Fruit fly (Drosophila melanogaster) whole organism, embryonic: ENCODE results near the gene CG5910.

Experiments
- Adf1 ChIP-seq: fragments of 200-800 bp; sonication (Bioruptor generic); IDR thresholded peaks from 2 replicates; pipeline ENCODE4 v1.3.6; 2022; ENCODE audit warnings: missing biosample characterization, missing genetic modification characterization
- Atf6 ChIP-seq: fragments of 200-800 bp; sonication (Bioruptor generic); IDR thresholded peaks from 2 replicates; pipeline ENCODE4 v1.3.6; 2022; ENCODE audit warnings: missing biosample characterization, missing genetic modification characterization
- Bgb ChIP-seq: fragments of 200-800 bp; sonication (Bioruptor generic); IDR thresholded peaks from 2 replicates; pipeline ENCODE4 v1.3.6; 2022; ENCODE audit warnings: missing biosample characterization, missing genetic modification characterization; ENCODE audit not compliant: partially characterized antibody
- CG1024 ChIP-seq: fragments of 200-800 bp; sonication (Bioruptor generic); IDR thresholded peaks from 2 replicates; pipeline ENCODE4 v1.3.6; 2022; ENCODE audit warnings: missing biosample characterization, missing genetic modification characterization
- CG10565 ChIP-seq: fragments of 200-800 bp; sonication (Bioruptor generic); optimal IDR thresholded peaks from 3 replicates; lab custom pipeline; 2016; ENCODE audit warnings: missing biosample characterization, mild to moderate bottlenecking, missing genetic modification characterization
- CG11504 ChIP-seq: fragments of 200-800 bp; sonication (Bioruptor generic); optimal IDR thresholded peaks from 3 replicates; lab custom pipeline; 2019; ENCODE audit warnings: missing biosample characterization, mild to moderate bottlenecking, missing genetic modification characterization, moderate library complexity
- CG12744 ChIP-seq: fragments of 200-800 bp; sonication (Bioruptor generic); optimal IDR thresholded peaks from 2 replicates; lab custom pipeline; 2016; ENCODE audit warnings: missing biosample characterization, missing genetic modification characterization
- CG13296 ChIP-seq: fragments of 200-800 bp; sonication (Bioruptor generic); optimal IDR thresholded peaks from 3 replicates; lab custom pipeline; 2018; ENCODE audit warnings: missing biosample characterization, mild to moderate bottlenecking, missing genetic modification characterization
- CG14710 ChIP-seq: fragments of 200-800 bp; sonication (Bioruptor generic); optimal IDR thresholded peaks from 3 replicates; lab custom pipeline; 2019; ENCODE audit warnings: missing biosample characterization, mild to moderate bottlenecking, missing genetic modification characterization, moderate library complexity
- CG15479 ChIP-seq: fragments of 200-800 bp; sonication (Bioruptor generic); optimal IDR thresholded peaks from 3 replicates; lab custom pipeline; 2019; ENCODE audit warnings: missing biosample characterization, mild to moderate bottlenecking, missing genetic modification characterization, moderate library complexity
- CG16815 ChIP-seq: fragments of 200-800 bp; sonication (Bioruptor generic); optimal IDR thresholded peaks from 3 replicates; lab custom pipeline; 2017; ENCODE audit warnings: missing biosample characterization, mild to moderate bottlenecking, missing genetic modification characterization
- CG1792 ChIP-seq: fragments of 200-800 bp; sonication (Bioruptor generic); optimal IDR thresholded peaks from 2 replicates; lab custom pipeline; 2016; ENCODE audit warnings: missing biosample characterization, missing genetic modification characterization
- CG18011 ChIP-seq: fragments of 200-800 bp; sonication (Bioruptor generic); optimal IDR thresholded peaks from 2 replicates; lab custom pipeline; 2017; ENCODE audit warnings: missing biosample characterization, missing genetic modification characterization, mild to moderate bottlenecking, moderate library complexity, missing genotype
- CG2116 ChIP-seq: fragments of 200-800 bp; sonication (Bioruptor generic); optimal IDR thresholded peaks from 3 replicates; lab custom pipeline; 2018; ENCODE audit warnings: missing biosample characterization, mild to moderate bottlenecking, missing genetic modification characterization
- CG33557 ChIP-seq: fragments of 200-800 bp; sonication (Bioruptor generic); optimal IDR thresholded peaks from 2 replicates; lab custom pipeline; 2019; ENCODE audit warnings: missing biosample characterization, mild to moderate bottlenecking, missing genetic modification characterization, moderate library complexity
- CG3847 ChIP-seq: fragments of 200-800 bp; sonication (Bioruptor generic); IDR thresholded peaks from 2 replicates; pipeline ENCODE4 v1.3.6; 2022; ENCODE audit warnings: missing biosample characterization, missing genetic modification characterization
- CG4404 ChIP-seq: fragments of 200-800 bp; sonication (Bioruptor generic); IDR thresholded peaks from 2 replicates; pipeline ENCODE4 v1.3.6; 2022; ENCODE audit warnings: missing biosample characterization, missing genetic modification characterization
- CG6683 ChIP-seq: fragments of 200-800 bp; sonication (Bioruptor generic); optimal IDR thresholded peaks from 2 replicates; lab custom pipeline; 2017; ENCODE audit warnings: missing biosample characterization, mild to moderate bottlenecking, missing genetic modification characterization, missing genetic modification reagents
- CG6854 ChIP-seq: fragments of 200-800 bp; sonication (Bioruptor generic); optimal IDR thresholded peaks from 3 replicates; lab custom pipeline; 2017; ENCODE audit warnings: missing biosample characterization, mild to moderate bottlenecking, missing genetic modification characterization
- CG7556 ChIP-seq: fragments of 200-800 bp; sonication (Bioruptor generic); optimal IDR thresholded peaks from 2 replicates; lab custom pipeline; 2017; ENCODE audit warnings: missing biosample characterization, mild to moderate bottlenecking, missing genetic modification characterization
- CG8089 ChIP-seq: fragments of 200-800 bp; sonication (Bioruptor generic); optimal IDR thresholded peaks from 3 replicates; lab custom pipeline; 2016; ENCODE audit warnings: missing biosample characterization, missing genetic modification characterization
- CG9876 ChIP-seq: fragments of 200-800 bp; sonication (Bioruptor generic); optimal IDR thresholded peaks from 2 replicates; lab custom pipeline; 2016; ENCODE audit warnings: missing biosample characterization, missing genetic modification characterization
- CoRest ChIP-seq: fragments of 200-800 bp; sonication (Bioruptor generic); optimal IDR thresholded peaks from 3 replicates; lab custom pipeline; 2018; ENCODE audit warnings: missing biosample characterization, mild to moderate bottlenecking, missing genetic modification characterization, moderate library complexity
- Gug ChIP-seq: fragments of 200-800 bp; sonication (Bioruptor generic); IDR thresholded peaks from 4 replicates; pipeline ENCODE4 v1.3.6; 2022; ENCODE audit warnings: missing biosample characterization, missing genetic modification characterization
- MESR4 ChIP-seq: fragments of 200-800 bp; sonication (Bioruptor generic); optimal IDR thresholded peaks from 2 replicates; lab custom pipeline; 2018; ENCODE audit warnings: missing biosample characterization, mild to moderate bottlenecking, missing genetic modification characterization, moderate library complexity
- Optix ChIP-seq: fragments of 200-800 bp; sonication (Bioruptor generic); IDR thresholded peaks from 3 replicates; pipeline ENCODE4 v1.3.6; 2022; ENCODE audit warnings: missing biosample characterization, missing genetic modification characterization
- Ravus ChIP-seq: fragments of 200-800 bp; sonication (Bioruptor generic); IDR thresholded peaks from 2 replicates; pipeline ENCODE4 v1.3.6; 2022; ENCODE audit warnings: missing biosample characterization, missing genetic modification characterization
- Sox100B ChIP-seq: fragments of 200-800 bp; sonication (Bioruptor generic); optimal IDR thresholded peaks from 3 replicates; lab custom pipeline; 2018; ENCODE audit warnings: missing biosample characterization, mild to moderate bottlenecking, missing genetic modification characterization
- TFAM ChIP-seq: fragments of 200-800 bp; sonication (Bioruptor generic); optimal IDR thresholded peaks from 2 replicates; lab custom pipeline; 2017; ENCODE audit warnings: missing biosample characterization, missing genetic modification characterization, inconsistent platforms
- ac ChIP-seq: fragments of 200-800 bp; sonication (Bioruptor generic); optimal IDR thresholded peaks from 3 replicates; lab custom pipeline; 2017; ENCODE audit warnings: missing biosample characterization, mild to moderate bottlenecking, missing genetic modification characterization
- ato ChIP-seq: fragments of 200-800 bp; sonication (Bioruptor generic); IDR thresholded peaks from 2 replicates; pipeline ENCODE4 v1.3.6; 2022; ENCODE audit warnings: missing biosample characterization, missing genetic modification characterization; ENCODE audit not compliant: partially characterized antibody
- bsh ChIP-seq, 2 experiments: fragments of 200-800 bp; sonication (Bioruptor generic); optimal IDR thresholded peaks; 2 replicates each; lab custom pipeline; 2017 to 2018; ENCODE audit warnings: mild to moderate bottlenecking in 2 of 2, missing biosample characterization in 2 of 2, missing genetic modification characterization in 2 of 2, moderate library complexity in 1 of 2
- btn ChIP-seq: fragments of 200-800 bp; sonication (Bioruptor generic); optimal IDR thresholded peaks from 2 replicates; lab custom pipeline; 2016; ENCODE audit warnings: missing biosample characterization, missing genetic modification characterization
- corto ChIP-seq: fragments of 200-800 bp; sonication (Bioruptor generic); optimal IDR thresholded peaks from 2 replicates; lab custom pipeline; 2016; ENCODE audit warnings: missing biosample characterization, mild to moderate bottlenecking, missing genetic modification characterization, moderate library complexity
- crc ChIP-seq: fragments of 200-800 bp; sonication (Bioruptor generic); optimal IDR thresholded peaks from 2 replicates; lab custom pipeline; 2016; ENCODE audit warnings: missing biosample characterization, missing genetic modification characterization
- disco-r ChIP-seq: fragments of 200-800 bp; sonication (Bioruptor generic); optimal IDR thresholded peaks from 2 replicates; lab custom pipeline; 2016; ENCODE audit warnings: missing biosample characterization, missing genetic modification characterization
- eve ChIP-seq, 2 experiments: fragments of >200 bp; optimal IDR thresholded peaks; 2 replicates each; lab custom pipeline; 2017; ENCODE audit warnings: missing biosample characterization in 2 of 2, missing genetic modification characterization in 2 of 2
- hbn ChIP-seq: fragments of 200-800 bp; sonication (Bioruptor generic); IDR thresholded peaks from 2 replicates; pipeline ENCODE4 v1.3.6; 2022; ENCODE audit warnings: missing biosample characterization, missing genetic modification characterization; ENCODE audit not compliant: partially characterized antibody
- jigr1 ChIP-seq: fragments of 200-800 bp; sonication (Bioruptor generic); IDR thresholded peaks from 3 replicates; pipeline ENCODE4 v1.3.6; 2022; ENCODE audit warnings: missing biosample characterization, missing genetic modification characterization
- lov ChIP-seq, 2 experiments: fragments of 200-800 bp in 1 of 2; fragments of >200 bp in 1 of 2; sonication (Bioruptor generic) in 1 of 2; IDR thresholded peaks in 1 of 2; optimal IDR thresholded peaks in 1 of 2; 2 replicates in 1 of 2; 3 replicates in 1 of 2; pipeline versions ENCODE4 v1.3.6 to Lab custom; 2017 to 2022; ENCODE audit warnings: missing biosample characterization in 1 of 2, missing genetic modification characterization in 1 of 2
- mld ChIP-seq: fragments of 200-800 bp; sonication (Bioruptor generic); IDR thresholded peaks from 3 replicates; pipeline ENCODE4 v1.3.6; 2022; ENCODE audit warnings: missing biosample characterization, missing genetic modification characterization; ENCODE audit not compliant: partially characterized antibody
- otp ChIP-seq: fragments of 200-800 bp; sonication (Bioruptor generic); IDR thresholded peaks from 3 replicates; pipeline ENCODE4, ENCODE4 v1.3.6; 2022; ENCODE audit warnings: missing biosample characterization, missing genetic modification characterization
- pb ChIP-seq: fragments of 200-800 bp; sonication (Bioruptor generic); optimal IDR thresholded peaks from 3 replicates; lab custom pipeline; 2016; ENCODE audit warnings: missing biosample characterization, missing genetic modification characterization
- phol ChIP-seq: fragments of 200-800 bp; sonication (Bioruptor generic); optimal IDR thresholded peaks from 3 replicates; lab custom pipeline; 2018; ENCODE audit warnings: missing biosample characterization, mild to moderate bottlenecking, missing genetic modification characterization, moderate library complexity
- repo ChIP-seq: fragments of 200-800 bp; sonication (Bioruptor generic); optimal IDR thresholded peaks from 2 replicates; lab custom pipeline; 2016; ENCODE audit warnings: missing biosample characterization, missing genetic modification characterization
- sim ChIP-seq: fragments of 200-800 bp; sonication (Bioruptor generic); IDR thresholded peaks from 2 replicates; pipeline ENCODE4 v1.3.6; 2022; ENCODE audit warnings: missing biosample characterization, missing genetic modification characterization
- sna ChIP-seq: fragments of 200-800 bp; sonication (Bioruptor generic); IDR thresholded peaks from 2 replicates; pipeline ENCODE4 v1.3.6; 2022; ENCODE audit warnings: missing biosample characterization, missing genetic modification characterization; ENCODE audit not compliant: partially characterized antibody
- wdn ChIP-seq: fragments of 200-800 bp; sonication (Bioruptor generic); IDR thresholded peaks from 2 replicates; pipeline ENCODE4 v1.3.6; 2022; ENCODE audit warnings: missing biosample characterization, missing genetic modification characterization

Gene CG5910

DNA sequence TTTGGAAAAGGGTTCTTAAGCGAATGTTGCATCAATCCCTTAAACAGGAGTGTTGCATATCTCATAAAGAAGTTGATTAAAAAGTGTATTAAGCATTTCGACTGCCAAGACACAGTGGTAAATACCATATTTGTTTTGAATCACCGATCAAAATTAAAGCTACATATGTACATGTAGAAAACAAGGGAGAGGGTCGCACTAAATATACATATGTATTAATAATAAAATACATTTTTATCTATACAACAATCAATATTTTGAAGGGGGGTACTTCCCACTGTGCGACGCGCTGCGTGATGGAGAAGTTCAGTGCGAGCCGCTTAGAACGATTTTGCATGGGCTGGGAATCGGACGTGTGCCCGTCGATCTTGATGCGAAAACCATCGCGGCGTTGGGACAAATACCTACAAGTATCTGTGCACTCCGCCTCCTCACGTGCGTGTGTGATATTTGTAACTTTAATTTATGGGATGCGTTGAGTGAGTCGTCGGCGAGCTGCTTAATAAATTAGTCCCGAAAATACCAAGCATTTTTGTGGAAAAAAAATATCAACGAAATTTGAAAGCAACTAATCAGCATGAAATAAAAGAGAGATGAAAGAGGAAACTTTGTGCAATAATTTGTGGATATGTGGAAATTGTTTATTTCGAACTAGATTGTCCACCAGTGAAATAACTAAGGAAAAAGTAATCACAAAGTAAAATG, 2.7 kb downstream of the CG5910 start (continued):
- TF ChIP-seq bsh (GFP tag; optimal IDR thresholded peaks at IDR 0.05; lab: Kevin White, UChicago) (peak; percentile 78 to 89), crc (no peak), sna (GFP tag; lab: Robert Waterston, UW) (no peak), CoRest (tag; lab: Kevin White, UChicago) (peak; percentile 85), CG1792 (no peak), Atf6 (GFP tag; lab: Robert Waterston, UW) (peak; percentile 92), CG33557 (peak; percentile 20), ato (GFP tag; lab: Robert Waterston, UW) (no peak), jigr1 (GFP tag; lab: Robert Waterston, UW) (peak; percentile 72; the same call in 1 of the 3 replicates), lov (optimal IDR thresholded peaks at IDR 0.05; lab: Kevin White, UChicago) (no peak), lov (GFP tag; IDR thresholded peaks at IDR 0.05; lab: Robert Waterston, UW) (peak; percentile 89), phol (tag; lab: Kevin White, UChicago) (peak; percentile 83), CG7556 (peak; percentile 85), Ravus (GFP tag; lab: Robert Waterston, UW) (peak; percentile 80), Sox100B (GFP tag; lab: Kevin White, UChicago) (peak; percentile 85), CG12744 (peak; percentile 7), CG13296 (GFP tag; lab: Kevin White, UChicago) (peak; percentile 74), repo (GFP tag; lab: Kevin White, UChicago) (peak; percentile 15), CG8089 (GFP tag; lab: Kevin White, UChicago) (no peak), CG14710 (peak; percentile 70), eve (GFP tag; optimal IDR thresholded peaks at IDR 0.05; lab: Kevin White, UChicago) (peak in 1 of 2 experiments; percentile 62), CG16815 (GFP tag; lab: Kevin White, UChicago) (peak; percentile 79), MESR4 (GFP tag; lab: Kevin White, UChicago) (peak; percentile 14), CG10565 (GFP tag; lab: Kevin White, UChicago) (peak; percentile 23), TFAM (GFP tag; lab: Kevin White, UChicago) (peak; percentile 46), sim (GFP tag; lab: Robert Waterston, UW) (peak; percentile 86), CG6683 (peak; percentile 68), CG6854 (GFP tag; lab: Kevin White, UChicago) (peak; percentile 62), Optix (peak; percentile 88), wdn (GFP tag; lab: Robert Waterston, UW) (peak; percentile 81), Adf1 (GFP tag; lab: Robert Waterston, UW) (peak; percentile 54), ac (GFP tag; lab: Kevin White, UChicago) (no peak), mld (GFP tag; lab: Robert Waterston, UW) (no peak), CG2116 (GFP tag; lab: Kevin White, UChicago) (peak; percentile 52), CG11504 (tag; lab: Kevin White, UChicago) (peak; percentile 89), CG9876 (GFP tag; lab: Kevin White, UChicago) (no peak), hbn (no peak), pb (GFP tag; lab: Kevin White, UChicago) (no peak), corto (GFP tag; lab: Kevin White, UChicago) (peak; percentile 74), otp (peak; percentile 84), Gug (GFP tag; lab: Robert Waterston, UW) (peak; percentile 82), CG18011 (peak; percentile 60), disco-r (no peak), CG15479 (no peak), CG3847 (GFP tag; lab: Robert Waterston, UW) (peak; percentile 78), CG1024 (GFP tag; lab: Robert Waterston, UW) (peak; percentile 89), CG4404 (peak; percentile 82), Bgb (0 out of 2 replicates have a peak, but pooled peaks have one; percentile 21), btn (GFP tag; lab: Kevin White, UChicago) (no peak)
